Worm (Caenorhabditis elegans) whole organism, L3 larva: ENCODE results near the gene unc-69.

Experiments used
- ama-1 ChIP-seq: fragments of 150-350 bp; optimal IDR thresholded peaks from 2 replicates; lab custom pipeline; 2018
- ceh-16 ChIP-seq: sonication (generic microtip); optimal IDR thresholded peaks from 2 replicates; lab custom pipeline; 2017; ENCODE audit warnings: missing biosample characterization, missing genetic modification characterization
- egl-27 ChIP-seq: sonication (generic microtip); optimal IDR thresholded peaks from 4 replicates; lab custom pipeline; 2017; ENCODE audit warnings: missing biosample characterization, missing genetic modification reagents, missing genetic modification characterization
- eor-1 ChIP-seq, 2 experiments: fragments of 150-350 bp; optimal IDR thresholded peaks; 2 replicates each; lab custom pipeline; 2014 to 2018; ENCODE audit warnings: missing biosample characterization in 2 of 2, missing genetic modification characterization in 2 of 2
- fkh-10 ChIP-seq: sonication (generic microtip); optimal IDR thresholded peaks from 2 replicates; lab custom pipeline; 2017; ENCODE audit warnings: missing biosample characterization, missing genetic modification reagents, missing genetic modification characterization
- hmg-11 ChIP-seq: sonication (generic microtip); optimal IDR thresholded peaks from 2 replicates; lab custom pipeline; 2016; ENCODE audit warnings: missing genetic modification characterization, missing compliant biosample characterization
- lin-15B ChIP-seq: fragments of 150-350 bp; optimal IDR thresholded peaks from 2 replicates; lab custom pipeline; 2014; ENCODE audit warnings: missing biosample characterization, missing genetic modification characterization
- lsy-12 ChIP-seq: sonication (generic microtip); optimal IDR thresholded peaks from 2 replicates; lab custom pipeline; 2016; ENCODE audit warnings: mild to moderate bottlenecking, missing genetic modification characterization, missing compliant biosample characterization
- mml-1 ChIP-seq: fragments of 150-350 bp; sonication (generic microtip); optimal IDR thresholded peaks from 3 replicates; lab custom pipeline; 2014; ENCODE audit warnings: missing biosample characterization, missing genetic modification characterization
- nfya-1 ChIP-seq: sonication (generic microtip); optimal IDR thresholded peaks from 2 replicates; lab custom pipeline; 2017; ENCODE audit warnings: missing genetic modification characterization, mild to moderate bottlenecking, missing compliant biosample characterization, antibody characterized with exemption, moderate library complexity; ENCODE audit not compliant: insufficient read depth
- nhr-11 ChIP-seq: fragments of 150-350 bp; optimal IDR thresholded peaks from 2 replicates; lab custom pipeline; 2014; ENCODE audit warnings: missing biosample characterization, missing genetic modification characterization
- nhr-43 ChIP-seq: sonication (generic microtip); optimal IDR thresholded peaks from 2 replicates; lab custom pipeline; 2016; ENCODE audit warnings: mild to moderate bottlenecking, missing genetic modification characterization, missing compliant biosample characterization; ENCODE audit not compliant: poor library complexity, severe bottlenecking
- nhr-67 ChIP-seq: fragments of 150-350 bp; optimal IDR thresholded peaks from 2 replicates; lab custom pipeline; 2014; ENCODE audit warnings: missing biosample characterization, missing genetic modification characterization
- pqm-1 ChIP-seq: fragments of 150-350 bp; optimal IDR thresholded peaks from 2 replicates; lab custom pipeline; 2017; ENCODE audit warnings: missing biosample characterization, missing genetic modification characterization, inconsistent platforms
- skn-1 ChIP-seq: fragments of 150-350 bp; optimal IDR thresholded peaks from 2 replicates; lab custom pipeline; 2014; ENCODE audit warnings: missing biosample characterization, missing genetic modification characterization
- snpc-4 ChIP-seq: fragments of 150-350 bp; optimal IDR thresholded peaks from 2 replicates; lab custom pipeline; 2014; ENCODE audit warnings: missing biosample characterization, missing genetic modification characterization
- tbx-2 ChIP-seq: sonication (generic microtip); optimal IDR thresholded peaks from 2 replicates; lab custom pipeline; 2016; ENCODE audit warnings: mild to moderate bottlenecking, missing genetic modification characterization, missing compliant biosample characterization
- zag-1 ChIP-seq: fragments of 150-350 bp; optimal IDR thresholded peaks from 2 replicates; lab custom pipeline; 2014; ENCODE audit warnings: missing biosample characterization, missing genetic modification characterization
- ztf-11 ChIP-seq: fragments of 150-350 bp; optimal IDR thresholded peaks from 2 replicates; lab custom pipeline; 2014; ENCODE audit warnings: missing biosample characterization, missing genetic modification characterization
- ztf-4 ChIP-seq: fragments of 150-350 bp; optimal IDR thresholded peaks from 2 replicates; lab custom pipeline; 2014; ENCODE audit warnings: missing biosample characterization, missing genetic modification characterization

The unc-69 gene

ce11 chrIII:10359916-10360315, 41.2 kb downstream of the unc-69 start:
- TF ChIP-seq fkh-10 (GFP tag; lab: Kevin White, UChicago): peak; percentile 12
- no peak for TF ChIP-seq lsy-12 (tag; lab: Kevin White, UChicago)
- TF ChIP-seq, all 47 proteins: peak for 1

- TF ChIP-seq hmg-11 (no peak), snpc-4 (tag; lab: Kevin White, UChicago) (no peak), nhr-43 (no peak), mml-1 (no peak), fkh-10 (GFP tag; lab: Kevin White, UChicago) (no peak), ceh-16 (no peak)
These were observed 42.7 kb downstream of the unc-69 start for ce11 chrIII:10361456-10361855.

ce11 chrIII:10362920-10363319, 44.2 kb downstream of the unc-69 start:
- no peak for TF ChIP-seq ama-1 (lab: Kevin White, UChicago)

- TF ChIP-seq lsy-12 (tag; lab: Kevin White, UChicago) (no peak), egl-27 (tag; lab: Kevin White, UChicago) (no peak), tbx-2 (no peak), skn-1 (tag; lab: Kevin White, UChicago) (no peak), lin-15B (no peak), hmg-11 (no peak), zag-1 (tag; lab: Kevin White, UChicago) (no peak), ama-1 (lab: Kevin White, UChicago) (no peak), eor-1 (tag; optimal IDR thresholded peaks at IDR 0.05; lab: Kevin White, UChicago) (no peak), mml-1 (no peak), nhr-11 (tag; lab: Kevin White, UChicago) (no peak), ztf-4 (tag; lab: Kevin White, UChicago) (no peak), nhr-67 (tag; lab: Kevin White, UChicago) (no peak), pqm-1 (tag; lab: Kevin White, UChicago) (no peak), ztf-11 (no peak)
These were observed 45.9 kb downstream of the unc-69 start, which contains the start of gene tbc-8 for ce11 chrIII:10364656-10365055. tbc-8 (plus strand) TSS chrIII:10364956.

ce11 chrIII:10367355-10367909, 48.7 kb downstream of the unc-69 start:
- TF ChIP-seq snpc-4 (tag; lab: Kevin White, UChicago) (no peak), nfya-1 (tag; lab: Kevin White, UChicago) (peak; percentile 31), hmg-11 (peak; percentile 8)
